Worm (Caenorhabditis elegans) whole organism, L4 larva: ENCODE measurements around the gene sedl-1.

Experiments
- F10B5.3 ChIP-seq: sonication (generic microtip); optimal IDR thresholded peaks from 2 replicates; lab custom pipeline; 2016; ENCODE audit warnings: mild to moderate bottlenecking, missing genetic modification characterization, missing compliant biosample characterization
- F26F4.8 ChIP-seq: fragments of 200-800 bp; sonication (Bioruptor generic); conservative IDR thresholded peaks from 2 replicates; pipeline ENCODE4 v1.3.6; 2022; ENCODE audit warnings: missing genetic modification characterization, missing compliant biosample characterization
- F49E8.2 ChIP-seq: sonication (generic microtip); optimal IDR thresholded peaks from 2 replicates; lab custom pipeline; 2016; ENCODE audit warnings: missing compliant biosample characterization, mild to moderate bottlenecking, missing genetic modification characterization, borderline replicate concordance
- R02D3.7 ChIP-seq: fragments of 150-350 bp; sonication (generic microtip); optimal IDR thresholded peaks from 3 replicates; lab custom pipeline; 2014; ENCODE audit warnings: missing biosample characterization, missing genetic modification characterization
- T20F7.1 ChIP-seq: fragments of 200-800 bp; sonication (Bioruptor generic); optimal IDR thresholded peaks from 2 replicates; lab custom pipeline; 2018; ENCODE audit warnings: mild to moderate bottlenecking, missing genetic modification characterization, missing compliant biosample characterization
- T26A8.4 ChIP-seq: fragments of 200-800 bp; sonication (Bioruptor generic); IDR thresholded peaks from 2 replicates; pipeline ENCODE4 v1.3.6; 2022; ENCODE audit warnings: missing genetic modification characterization, missing compliant biosample characterization
- Y105C5A.15 ChIP-seq: fragments of 200-800 bp; sonication (Bioruptor generic); IDR thresholded peaks from 2 replicates; pipeline ENCODE4 v1.3.6; 2022; ENCODE audit warnings: missing genetic modification characterization, missing compliant biosample characterization
- Y5F2A.4 ChIP-seq: fragments of 200-800 bp; sonication (Bioruptor generic); optimal IDR thresholded peaks from 2 replicates; lab custom pipeline; 2018; ENCODE audit warnings: mild to moderate bottlenecking, missing genetic modification characterization, missing compliant biosample characterization
- ZK337.2 ChIP-seq: fragments of 200-800 bp; sonication (Bioruptor generic); IDR thresholded peaks from 2 replicates; pipeline ENCODE4 v1.3.6; 2022; ENCODE audit warnings: missing genetic modification reagents, missing genetic modification characterization, missing compliant biosample characterization
- ZK546.5 ChIP-seq, 2 experiments: sonication (generic microtip); optimal IDR thresholded peaks; 2 replicates each; lab custom pipeline; 2017; ENCODE audit warnings: missing biosample characterization in 2 of 2, missing genetic modification characterization in 2 of 2
- aha-1 ChIP-seq: fragments of 150-350 bp; peaks from one replicate; lab custom pipeline; 2014; ENCODE audit warnings: missing biosample characterization, missing genetic modification characterization
- ama-1 ChIP-seq: fragments of 150-350 bp; optimal IDR thresholded peaks from 2 replicates; lab custom pipeline; 2014; ENCODE audit warnings: inconsistent platforms, mixed read lengths
- attf-4 ChIP-seq: sonication (generic microtip); optimal IDR thresholded peaks from 3 replicates; lab custom pipeline; 2017; ENCODE audit warnings: missing biosample characterization, missing genetic modification characterization
- ceh-28 ChIP-seq: fragments of 150-350 bp; optimal IDR thresholded peaks from 2 replicates; lab custom pipeline; 2014; ENCODE audit warnings: missing biosample characterization, missing genetic modification reagents, missing genetic modification characterization
- ceh-62 ChIP-seq: sonication (generic microtip); optimal IDR thresholded peaks from 2 replicates; lab custom pipeline; 2017; ENCODE audit warnings: missing biosample characterization, missing genetic modification characterization
- ceh-82 ChIP-seq: sonication (generic microtip); optimal IDR thresholded peaks from 2 replicates; lab custom pipeline; 2017; ENCODE audit warnings: missing biosample characterization, missing genetic modification characterization
- daf-19 ChIP-seq: fragments of 200-800 bp; sonication (Bioruptor generic); conservative IDR thresholded peaks from 2 replicates; pipeline ENCODE4 v1.3.6; 2022; ENCODE audit warnings: missing genetic modification characterization, missing compliant biosample characterization
- dmd-6 ChIP-seq: fragments of 200-800 bp; sonication (Bioruptor generic); IDR thresholded peaks from 2 replicates; pipeline ENCODE4 v1.3.6; 2022; ENCODE audit warnings: missing genetic modification reagents, missing genetic modification characterization, missing compliant biosample characterization
- dve-1 ChIP-seq: sonication (generic microtip); optimal IDR thresholded peaks from 2 replicates; lab custom pipeline; 2017; ENCODE audit warnings: antibody characterized with exemption, mild to moderate bottlenecking, missing genetic modification characterization, missing compliant biosample characterization; ENCODE audit not compliant: insufficient read depth
- egl-27 ChIP-seq: sonication (generic microtip); optimal IDR thresholded peaks from 3 replicates; lab custom pipeline; 2017; ENCODE audit warnings: missing biosample characterization, missing genetic modification reagents, missing genetic modification characterization
- egl-43 ChIP-seq: fragments of 200-800 bp; sonication (Bioruptor generic); IDR thresholded peaks from 2 replicates; pipeline ENCODE4 v1.3.6; 2022; ENCODE audit warnings: missing genetic modification reagents, missing genetic modification characterization, missing compliant biosample characterization
- hif-1 ChIP-seq, 2 experiments: sonication (generic microtip); optimal IDR thresholded peaks; 2 replicates each; lab custom pipeline; 2016 to 2017; ENCODE audit warnings: missing compliant biosample characterization in 2 of 2, missing genetic modification characterization in 2 of 2, missing genetic modification reagents in 2 of 2, missing genotype in 2 of 2, mild to moderate bottlenecking in 1 of 2
- hlh-11 ChIP-seq: fragments of 200-800 bp; sonication (Bioruptor generic); optimal IDR thresholded peaks from 2 replicates; lab custom pipeline; 2018; ENCODE audit warnings: mild to moderate bottlenecking, missing genetic modification characterization, missing compliant biosample characterization
- hmg-1.1 ChIP-seq: fragments of 200-800 bp; sonication (Bioruptor generic); IDR thresholded peaks from 2 replicates; pipeline ENCODE4 v1.3.6; 2022; ENCODE audit warnings: missing genetic modification reagents, missing genetic modification characterization, missing compliant biosample characterization
- lin-1 ChIP-seq: fragments of 200-800 bp; sonication (Bioruptor generic); IDR thresholded peaks from 2 replicates; pipeline ENCODE4 v1.3.6; 2022; ENCODE audit warnings: missing genetic modification reagents, missing genetic modification characterization, missing compliant biosample characterization
- lin-13 ChIP-seq: fragments of 150-350 bp; optimal IDR thresholded peaks from 2 replicates; lab custom pipeline; 2014; ENCODE audit warnings: missing biosample characterization, missing genetic modification reagents, missing genetic modification characterization
- lin-15B ChIP-seq: fragments of 150-350 bp; sonication (generic microtip); optimal IDR thresholded peaks from 3 replicates; lab custom pipeline; 2014; ENCODE audit warnings: missing biosample characterization, missing genetic modification characterization
- lin-38 ChIP-seq: fragments of 200-800 bp; sonication (Bioruptor generic); IDR thresholded peaks from 2 replicates; pipeline ENCODE4 v1.3.6; 2022; ENCODE audit warnings: missing genetic modification reagents, missing genetic modification characterization, missing compliant biosample characterization
- lin-39 ChIP-seq: fragments of 150-350 bp; optimal IDR thresholded peaks from 2 replicates; lab custom pipeline; 2014; ENCODE audit warnings: missing biosample characterization, missing genetic modification reagents, missing genetic modification characterization
- lir-3 ChIP-seq: sonication (generic microtip); optimal IDR thresholded peaks from 2 replicates; lab custom pipeline; 2016; ENCODE audit warnings: mild to moderate bottlenecking, missing genetic modification characterization, missing compliant biosample characterization
- mdl-1 ChIP-seq, 2 experiments: fragments of 150-350 bp in 1 of 2; sonication (generic microtip) in 1 of 2; optimal IDR thresholded peaks; 2 replicates each; lab custom pipeline; 2014 to 2017; ENCODE audit warnings: missing biosample characterization in 2 of 2, missing genetic modification characterization in 2 of 2
- mep-1 ChIP-seq: fragments of 150-350 bp; sonication (generic microtip); optimal IDR thresholded peaks from 3 replicates; lab custom pipeline; 2014; ENCODE audit warnings: missing biosample characterization, missing genetic modification characterization
- mes-2 ChIP-seq: sonication (generic microtip); optimal IDR thresholded peaks from 2 replicates; lab custom pipeline; 2016; ENCODE audit warnings: missing genotype, mild to moderate bottlenecking, missing genetic modification characterization, missing compliant biosample characterization; ENCODE audit not compliant: poor library complexity, severe bottlenecking
- mxl-2 ChIP-seq: fragments of 200-800 bp; sonication (Bioruptor generic); conservative IDR thresholded peaks from 2 replicates; pipeline ENCODE4 v1.3.6; 2022; ENCODE audit warnings: missing genetic modification reagents, missing genetic modification characterization, missing compliant biosample characterization
- mxl-3 ChIP-seq: fragments of 200-800 bp; sonication (Bioruptor generic); optimal IDR thresholded peaks from 2 replicates; lab custom pipeline; 2018; ENCODE audit warnings: mild to moderate bottlenecking, missing genetic modification characterization, missing compliant biosample characterization
- nhr-102 ChIP-seq: sonication (generic microtip); optimal IDR thresholded peaks from 2 replicates; lab custom pipeline; 2016; ENCODE audit warnings: mild to moderate bottlenecking, missing genetic modification characterization, moderate library complexity, missing compliant biosample characterization
- nhr-25 ChIP-seq: sonication (generic microtip); optimal IDR thresholded peaks from 2 replicates; lab custom pipeline; 2017; ENCODE audit warnings: missing genetic modification characterization, mild to moderate bottlenecking, missing compliant biosample characterization, antibody characterized with exemption, moderate library complexity, borderline replicate concordance; ENCODE audit not compliant: insufficient read depth
- nhr-28 ChIP-seq: fragments of 150-350 bp; optimal IDR thresholded peaks from 2 replicates; lab custom pipeline; 2014; ENCODE audit warnings: missing biosample characterization, missing genetic modification characterization
- nhr-6 ChIP-seq: fragments of 150-350 bp; optimal IDR thresholded peaks from 2 replicates; lab custom pipeline; 2014; ENCODE audit warnings: missing biosample characterization, missing genetic modification characterization
- pqm-1 ChIP-seq: sonication (generic microtip); optimal IDR thresholded peaks from 2 replicates; lab custom pipeline; 2017; ENCODE audit warnings: missing biosample characterization, missing genetic modification characterization
- saeg-2 ChIP-seq: fragments of 200-800 bp; sonication (Bioruptor generic); IDR thresholded peaks from 2 replicates; pipeline ENCODE4 v1.3.6; 2022; ENCODE audit warnings: missing genetic modification reagents, missing genetic modification characterization, missing compliant biosample characterization
- sdz-12 ChIP-seq: fragments of 200-800 bp; sonication (Bioruptor generic); optimal IDR thresholded peaks from 2 replicates; lab custom pipeline; 2018; ENCODE audit warnings: mild to moderate bottlenecking, missing genetic modification characterization, missing compliant biosample characterization
- set-16 ChIP-seq: fragments of 200-800 bp; sonication (Bioruptor generic); IDR thresholded peaks from 2 replicates; pipeline ENCODE4 v1.3.6; 2022; ENCODE audit warnings: missing genetic modification reagents, missing genetic modification characterization, missing compliant biosample characterization
- skn-1 ChIP-seq: fragments of 150-350 bp; optimal IDR thresholded peaks from 2 replicates; lab custom pipeline; 2014; ENCODE audit warnings: missing biosample characterization, missing genetic modification characterization
- spr-3 ChIP-seq: fragments of 200-800 bp; sonication (Bioruptor generic); optimal IDR thresholded peaks from 2 replicates; lab custom pipeline; 2018; ENCODE audit warnings: mild to moderate bottlenecking, missing genetic modification characterization, missing compliant biosample characterization
- unc-130 ChIP-seq: sonication (generic microtip); optimal IDR thresholded peaks from 2 replicates; lab custom pipeline; 2016; ENCODE audit warnings: missing genetic modification reagents, missing genetic modification characterization, missing compliant biosample characterization
- unc-62 ChIP-seq, 3 experiments: fragments of 150-350 bp in 1 of 3; sonication (generic microtip); optimal IDR thresholded peaks in 2 of 3; peaks in 1 of 3; 1 replicate in 1 of 3; 2 replicates in 2 of 3; lab custom pipeline; 2014 to 2017; ENCODE audit warnings: missing biosample characterization in 3 of 3, missing genetic modification characterization in 3 of 3, missing genetic modification reagents in 3 of 3, missing genotype in 1 of 3
- ztf-7 ChIP-seq: fragments of 150-350 bp; optimal IDR thresholded peaks from 2 replicates; lab custom pipeline; 2014; ENCODE audit warnings: missing biosample characterization, missing genetic modification characterization

The sedl-1 gene

DNA sequence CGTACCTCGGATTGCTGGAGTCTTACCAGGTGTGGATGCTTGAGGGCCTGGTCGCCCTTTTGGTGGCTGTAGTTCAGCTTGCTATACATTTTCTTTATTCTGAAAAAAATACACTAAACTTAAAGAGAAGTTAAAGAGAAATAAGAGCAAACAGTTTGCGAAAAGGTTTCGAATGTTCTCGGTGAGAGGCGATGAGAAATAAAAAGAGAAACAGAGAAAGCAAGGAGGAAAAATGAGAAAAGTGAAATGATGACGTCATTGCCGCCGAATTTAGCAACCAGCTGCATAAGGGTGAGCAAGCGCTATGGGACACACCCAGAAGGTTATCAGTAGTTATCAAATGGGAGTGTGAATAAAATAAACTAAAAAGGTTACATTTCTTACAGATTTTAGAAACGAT is 13.7 kb upstream of the sedl-1 start, which contains the start of gene cebp-1 (continued):
- TF ChIP-seq mes-2 (tag; lab: Kevin White, UChicago) (peak; percentile 50), ztf-7 (tag; lab: Kevin White, UChicago) (no peak), dmd-6 (peak; percentile 59), lin-1 (GFP tag; lab: Robert Waterston, UW) (no peak), hlh-11 (tag; lab: Kevin White, UChicago) (peak; percentile 63), set-16 (GFP tag; lab: Robert Waterston, UW) (no peak), pqm-1 (tag; lab: Kevin White, UChicago) (peak; percentile 48)

DNA sequence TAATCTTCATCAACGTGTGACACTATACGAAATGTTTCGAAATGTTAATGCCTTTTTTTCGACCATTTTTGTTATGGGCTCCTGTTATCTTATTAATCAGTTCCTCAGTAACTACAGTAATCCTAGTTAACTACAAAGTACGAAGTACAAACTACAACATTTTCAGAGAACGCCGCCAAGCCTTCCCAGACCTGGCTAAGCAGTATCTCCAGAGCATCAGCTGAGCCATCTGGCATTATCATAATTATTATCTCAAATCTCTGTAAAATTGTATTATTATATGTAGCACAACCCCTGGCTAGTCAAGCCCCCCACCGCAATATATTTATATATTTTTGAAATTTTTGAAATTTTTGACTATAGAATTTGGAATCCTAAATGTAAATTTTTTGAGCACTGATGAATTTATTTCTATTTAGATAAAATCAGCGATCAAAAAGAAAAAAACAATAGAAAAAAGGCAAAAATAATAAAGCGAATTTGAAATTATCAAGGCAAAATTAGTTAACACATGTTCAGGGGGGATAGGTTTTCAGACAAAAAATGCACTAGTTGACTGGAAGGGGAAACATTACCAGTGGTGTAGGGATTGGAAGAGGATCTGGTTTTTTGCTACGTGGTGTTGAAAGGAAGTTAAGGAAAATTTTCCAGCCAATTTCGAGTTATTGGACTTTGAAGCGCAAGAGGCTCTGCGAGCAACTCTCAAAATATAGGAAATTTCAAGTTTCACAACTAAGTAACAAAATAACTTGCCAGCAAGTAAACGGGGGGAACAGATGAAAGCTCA is 11.9 kb upstream of the sedl-1 start:
- TF ChIP-seq mep-1 (peak; percentile 36), nhr-28 (tag; lab: Kevin White, UChicago) (no peak), T26A8.4 (GFP tag; lab: Robert Waterston, UW) (peak; percentile 22), F10B5.3 (tag; lab: Kevin White, UChicago) (no peak), mxl-3 (GFP tag; lab: Kevin White, UChicago) (no peak), egl-27 (tag; lab: Kevin White, UChicago) (no peak), R02D3.7 (tag; lab: Kevin White, UChicago) (no peak), lin-13 (no peak), F26F4.8 (no peak), spr-3 (GFP tag; lab: Kevin White, UChicago) (peak; percentile 12), egl-43 (GFP tag; lab: Robert Waterston, UW) (peak; percentile 5; the same call in 1 of the 2 replicates), T20F7.1 (GFP tag; lab: Kevin White, UChicago) (no peak), unc-62 (GFP tag; optimal IDR thresholded peaks at IDR 0.05 in 1 of 2; lab: Kevin White, UChicago) (no peak), unc-62 (tag; optimal IDR thresholded peaks at IDR 0.05; lab: Kevin White, UChicago) (no peak), ama-1 (peak; percentile 7), ceh-82 (tag; lab: Kevin White, UChicago) (no peak), daf-19 (GFP tag; lab: Robert Waterston, UW) (0 out of 2 replicates have a peak, but pooled peaks have one; percentile 73), saeg-2 (GFP tag; lab: Robert Waterston, UW) (no peak), lin-38 (no peak), hmg-1.1 (GFP tag; lab: Robert Waterston, UW) (no peak), unc-130 (GFP tag; lab: Kevin White, UChicago) (no peak), lir-3 (tag; lab: Kevin White, UChicago) (no peak), Y105C5A.15 (GFP tag; lab: Robert Waterston, UW) (no peak), dve-1 (no peak), nhr-25 (tag; lab: Kevin White, UChicago) (no peak), Y5F2A.4 (GFP tag; lab: Kevin White, UChicago) (no peak), ZK337.2 (GFP tag; lab: Robert Waterston, UW) (no peak), lin-15B (no peak), sdz-12 (GFP tag; lab: Kevin White, UChicago) (peak; percentile 22), skn-1 (tag; lab: Kevin White, UChicago) (no peak), lin-1 (GFP tag; lab: Robert Waterston, UW) (no peak), lin-39 (tag; lab: Kevin White, UChicago) (no peak), nhr-6 (tag; lab: Kevin White, UChicago) (no peak), F49E8.2 (tag; lab: Kevin White, UChicago) (no peak), mdl-1 (tag; optimal IDR thresholded peaks at IDR 0.05; lab: Kevin White, UChicago) (no peak), attf-4 (tag; lab: Kevin White, UChicago) (no peak), ceh-28 (tag; lab: Kevin White, UChicago) (no peak), hif-1 (tag; optimal IDR thresholded peaks at IDR 0.05; lab: Kevin White, UChicago) (peak in 1 of 2 experiments; percentile 6), aha-1 (tag; lab: Kevin White, UChicago) (peak; percentile 75), mxl-2 (GFP tag; lab: Robert Waterston, UW) (no peak), nhr-102 (tag; lab: Kevin White, UChicago) (no peak), ZK546.5 (tag; optimal IDR thresholded peaks at IDR 0.05; lab: Kevin White, UChicago) (no peak), ceh-62 (no peak)
